Worm (Caenorhabditis elegans): Measurements from ENCODE around the gene cki-1.

Gene cki-1

DNA sequence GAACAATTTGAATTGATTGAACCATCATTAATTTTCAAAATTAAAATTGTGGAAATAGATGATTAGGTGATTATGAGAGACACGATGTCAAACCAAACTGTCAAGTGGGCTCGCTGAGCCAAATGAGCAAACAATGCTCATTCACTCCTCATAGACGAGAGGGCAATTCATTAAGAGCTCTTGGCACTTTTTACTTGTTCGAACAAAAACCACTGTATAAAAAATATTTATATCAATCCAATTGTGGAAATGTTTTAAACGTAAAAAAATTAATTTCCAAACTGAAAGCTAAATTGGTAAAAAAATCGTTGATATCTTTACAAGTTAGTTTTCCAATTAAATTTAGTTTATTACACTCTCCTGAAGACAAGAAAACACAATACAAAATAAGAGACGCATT lies 38.7 kb downstream of the cki-1 start, which contains the start of gene acr-7:
Gene acr-7 (minus strand): TSS at position 101 of the 400 bp plus-strand sequence.
- TF ChIP-seq hpl-2 (GFP tag; optimal IDR thresholded peaks at IDR 0.05) (no peak), fkh-10 (GFP tag; optimal IDR thresholded peaks at IDR 0.05) (no peak), pqm-1 (tag; optimal IDR thresholded peaks at IDR 0.05) (no peak), fkh-8 (tag; optimal IDR thresholded peaks at IDR 0.05) (no peak), nhr-90 (tag; optimal IDR thresholded peaks at IDR 0.05; ENCODE audit: poor library complexity) (no peak), ces-1 (GFP tag; optimal IDR thresholded peaks at IDR 0.05) (no peak), snu-23 (GFP tag; optimal IDR thresholded peaks at IDR 0.05) (no peak), nhr-76 (tag; optimal IDR thresholded peaks at IDR 0.05) (no peak), lin-14 (GFP tag; optimal IDR thresholded peaks at IDR 0.05) (no peak), nhr-77 (tag; optimal IDR thresholded peaks at IDR 0.05) (no peak), rnt-1 (tag; optimal IDR thresholded peaks at IDR 0.05) (no peak), alr-1 (tag; optimal IDR thresholded peaks at IDR 0.05; ENCODE audit: borderline replicate concordance) (no peak), pag-3 (tag; optimal IDR thresholded peaks at IDR 0.05; ENCODE audit: borderline replicate concordance, insufficient read depth) (no peak), elt-3 (tag; optimal IDR thresholded peaks at IDR 0.05) (no peak), unc-130 (tag; optimal IDR thresholded peaks at IDR 0.05) (no peak)

ce11 chrII:7850575-7850974 lies 39.5 kb downstream of the cki-1 start:
- TF ChIP-seq ceh-63 (GFP tag; optimal IDR thresholded peaks at IDR 0.05) (no peak), fkh-4 (tag; optimal IDR thresholded peaks at IDR 0.05; ENCODE audit: borderline replicate concordance) (no peak), nhr-76 (tag; optimal IDR thresholded peaks at IDR 0.05) (no peak), rnt-1 (tag; optimal IDR thresholded peaks at IDR 0.05) (peak; percentile 28), lin-15B (tag; optimal IDR thresholded peaks at IDR 0.05) (no peak), Y116A8C.19 (tag; optimal IDR thresholded peaks at IDR 0.05; ENCODE audit: borderline replicate concordance) (no peak), blmp-1 (tag; optimal IDR thresholded peaks at IDR 0.05) (peak; percentile 78), pqm-1 (tag; optimal IDR thresholded peaks at IDR 0.05) (no peak), lir-3 (tag; optimal IDR thresholded peaks at IDR 0.05; ENCODE audit: poor library complexity) (no peak), ceh-88 (GFP tag; IDR thresholded peaks at IDR 0.05) (no peak), efl-1 (optimal IDR thresholded peaks at IDR 0.05) (no peak), efl-1 (GFP tag; optimal IDR thresholded peaks at IDR 0.05 in 1 of 2) (peak in 1 of 2 experiments; percentile 42), lin-14 (GFP tag; optimal IDR thresholded peaks at IDR 0.05) (peak; percentile 59), nhr-237 (tag; optimal IDR thresholded peaks at IDR 0.05) (no peak), unc-130 (tag; optimal IDR thresholded peaks at IDR 0.05) (no peak), elt-2 (tag; optimal IDR thresholded peaks at IDR 0.05) (no peak), C34B4.2 (tag; optimal IDR thresholded peaks at IDR 0.05) (no peak), xbp-1 (tag; optimal IDR thresholded peaks at IDR 0.05) (no peak), lsy-2 (tag; optimal IDR thresholded peaks at IDR 0.05) (peak in 1 of 2 experiments; percentile 24), alr-1 (tag; optimal IDR thresholded peaks at IDR 0.05; ENCODE audit: borderline replicate concordance) (no peak), C04F5.9 (tag; optimal IDR thresholded peaks at IDR 0.05) (no peak)

ce11 chrII:7851480-7851879 lies 40.4 kb downstream of the cki-1 start:
- TF ChIP-seq unc-86 (tag; optimal IDR thresholded peaks at IDR 0.05) (no peak), nhr-11 (tag; optimal IDR thresholded peaks at IDR 0.05) (no peak), egl-13 (tag; optimal IDR thresholded peaks at IDR 0.05) (no peak), lin-13 (GFP tag; optimal IDR thresholded peaks at IDR 0.05) (no peak), swsn-7 (tag; optimal IDR thresholded peaks at IDR 0.05) (no peak), aha-1 (tag; optimal IDR thresholded peaks at IDR 0.05) (no peak), nhr-20 (tag; optimal IDR thresholded peaks at IDR 0.05) (no peak), jun-1 (tag; optimal IDR thresholded peaks at IDR 0.05) (no peak), nhr-76 (tag; optimal IDR thresholded peaks at IDR 0.05) (no peak), sox-4 (tag; optimal IDR thresholded peaks at IDR 0.05) (no peak), nhr-47 (tag; optimal IDR thresholded peaks at IDR 0.05) (no peak), mab-9 (GFP tag; IDR thresholded peaks at IDR 0.05) (no peak), C34B4.2 (tag; optimal IDR thresholded peaks at IDR 0.05) (no peak), F16B12.6 (tag; optimal IDR thresholded peaks at IDR 0.05) (no peak), nhr-237 (tag; optimal IDR thresholded peaks at IDR 0.05) (no peak), nhr-77 (tag; optimal IDR thresholded peaks at IDR 0.05) (no peak), grh-1 (GFP tag; IDR thresholded peaks at IDR 0.05) (no peak), hlh-4 (tag; optimal IDR thresholded peaks at IDR 0.05) (no peak), elt-3 (tag; optimal IDR thresholded peaks at IDR 0.05) (no peak), efl-1 (optimal IDR thresholded peaks at IDR 0.05) (no peak), efl-1 (GFP tag; optimal IDR thresholded peaks at IDR 0.05 in 1 of 2) (peak in 1 of 2 experiments; percentile 77), lsy-2 (tag; optimal IDR thresholded peaks at IDR 0.05) (no peak), nhr-90 (tag; optimal IDR thresholded peaks at IDR 0.05; ENCODE audit: poor library complexity) (no peak), mep-1 (tag; optimal IDR thresholded peaks at IDR 0.05) (peak; percentile 16), irx-1 (tag; optimal IDR thresholded peaks at IDR 0.05) (no peak), rnt-1 (tag; optimal IDR thresholded peaks at IDR 0.05) (no peak), nhr-84 (tag; optimal IDR thresholded peaks at IDR 0.05) (no peak), lir-3 (tag; optimal IDR thresholded peaks at IDR 0.05; ENCODE audit: poor library complexity) (no peak), lin-35 (GFP tag; optimal IDR thresholded peaks at IDR 0.05) (peak in 1 of 2 experiments; percentile 23), lin-14 (GFP tag; optimal IDR thresholded peaks at IDR 0.05) (peak; percentile 10)

Measured in whole organism, L1 larva.